Fruit fly (Drosophila melanogaster): ENCODE measurements around the gene GlcAT-P.

DNA sequence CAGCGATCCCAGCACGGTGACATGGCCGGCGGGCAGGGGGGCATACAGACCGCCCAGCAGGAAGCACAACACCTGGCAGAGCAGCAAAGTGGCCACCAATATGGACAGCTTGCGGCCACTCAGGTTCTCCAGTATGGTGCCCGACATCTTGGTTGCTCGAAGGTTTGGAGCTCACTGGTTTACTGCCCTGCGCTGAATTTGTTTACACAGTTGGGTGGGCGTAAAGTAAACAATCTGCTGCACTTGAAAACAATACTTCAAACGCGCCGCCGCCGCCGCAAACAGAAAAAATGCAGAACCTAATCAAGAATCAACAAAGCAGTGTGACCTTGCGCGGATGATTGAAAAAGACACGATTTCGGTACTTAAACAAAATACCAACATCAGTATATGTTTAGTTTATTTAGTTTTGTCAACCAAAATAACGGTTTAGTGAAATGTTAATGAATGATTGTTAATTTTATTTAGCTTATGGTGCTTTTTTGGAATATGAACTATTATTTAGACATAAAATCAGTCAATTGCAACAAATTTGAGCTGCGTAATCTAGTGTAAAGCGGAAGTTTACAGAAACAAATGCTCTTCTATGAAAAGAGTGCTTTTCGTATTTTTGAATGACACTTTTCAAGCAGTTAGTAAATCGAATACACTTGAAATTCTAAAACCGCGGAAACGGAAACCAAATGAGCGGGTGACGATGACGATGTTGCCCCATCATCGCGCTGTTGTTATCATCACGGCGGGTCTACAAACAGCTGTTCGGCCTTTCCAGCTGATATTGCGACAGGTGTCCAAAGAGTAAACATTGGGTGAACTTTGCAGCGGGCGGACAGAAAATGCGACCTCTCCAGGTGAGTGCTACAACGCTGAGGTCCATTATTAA is 27.8 kb downstream of the GlcAT-P start, which contains the start of the genes wls and Adck5:
- TF ChIP-seq lz (GFP tag; optimal IDR thresholded peaks at IDR 0.05) = peak; percentile 69
- peak; percentile 6 for TF ChIP-seq CG11762 (GFP tag; optimal IDR thresholded peaks at IDR 0.05; ENCODE audit: insufficient read depth)
- no peak for TF ChIP-seq Eip93F (GFP tag; optimal IDR thresholded peaks at IDR 0.05)
- TF ChIP-seq CG6163 (GFP tag; IDR thresholded peaks at IDR 0.05) = peak; percentile 71
- TF ChIP-seq Met (GFP tag; optimal IDR thresholded peaks at IDR 0.05) = no peak

Data from whole organism, prepupa.